Worm (Caenorhabditis elegans) whole organism, L2 larva: Measurements from ENCODE around the gene dhhc-10.

Experiments used
- C34F6.9 ChIP-seq: fragments of 150-350 bp; optimal IDR thresholded peaks from 2 replicates; lab custom pipeline; 2014; ENCODE audit warnings: missing biosample characterization, missing genetic modification characterization
- F13H6.1 ChIP-seq: sonication (generic microtip); optimal IDR thresholded peaks from 2 replicates; lab custom pipeline; 2016; ENCODE audit warnings: missing genetic modification characterization, missing compliant biosample characterization
- R02D3.7 ChIP-seq: fragments of 150-350 bp; optimal IDR thresholded peaks from 2 replicates; lab custom pipeline; 2014; ENCODE audit warnings: missing biosample characterization, missing genetic modification characterization
- Y55F3AM.14 ChIP-seq: fragments of 200-800 bp; sonication (Bioruptor generic); optimal IDR thresholded peaks from 2 replicates; lab custom pipeline; 2018; ENCODE audit warnings: mild to moderate bottlenecking, missing genetic modification characterization, missing compliant biosample characterization
- ZK546.5 ChIP-seq: sonication (generic microtip); optimal IDR thresholded peaks from 2 replicates; lab custom pipeline; 2017; ENCODE audit warnings: missing biosample characterization, missing genetic modification characterization
- aly-2 ChIP-seq: fragments of 150-350 bp; optimal IDR thresholded peaks from 2 replicates; lab custom pipeline; 2014; ENCODE audit warnings: missing biosample characterization, missing genetic modification characterization
- ama-1 ChIP-seq: fragments of 150-350 bp; optimal IDR thresholded peaks from 2 replicates; lab custom pipeline; 2018; ENCODE audit warnings: inconsistent platforms
- blmp-1 ChIP-seq: sonication (generic microtip); optimal IDR thresholded peaks from 2 replicates; lab custom pipeline; 2017; ENCODE audit warnings: missing genetic modification characterization, mild to moderate bottlenecking, missing compliant biosample characterization, antibody characterized with exemption, moderate library complexity; ENCODE audit not compliant: insufficient read depth
- ceh-16 ChIP-seq: fragments of 150-350 bp; optimal IDR thresholded peaks from 2 replicates; lab custom pipeline; 2014; ENCODE audit warnings: missing biosample characterization, missing genetic modification characterization
- crh-2 ChIP-seq: sonication (generic microtip); optimal IDR thresholded peaks from 2 replicates; lab custom pipeline; 2017; ENCODE audit warnings: missing biosample characterization, missing genetic modification characterization
- dmd-4 ChIP-seq: sonication (generic microtip); optimal IDR thresholded peaks from 2 replicates; lab custom pipeline; 2017; ENCODE audit warnings: missing biosample characterization, missing genetic modification characterization
- egl-27 ChIP-seq: sonication (generic microtip); optimal IDR thresholded peaks from 3 replicates; lab custom pipeline; 2017; ENCODE audit warnings: missing biosample characterization, missing genetic modification reagents, missing genetic modification characterization
- elt-1 ChIP-seq: fragments of 150-350 bp; optimal IDR thresholded peaks from 2 replicates; lab custom pipeline; 2014; ENCODE audit warnings: missing biosample characterization, missing genetic modification characterization
- fos-1 ChIP-seq: fragments of 150-350 bp; optimal IDR thresholded peaks from 2 replicates; lab custom pipeline; 2014; ENCODE audit warnings: missing biosample characterization, missing genetic modification characterization
- gmeb-1 ChIP-seq: fragments of 150-350 bp; optimal IDR thresholded peaks from 2 replicates; lab custom pipeline; 2014; ENCODE audit warnings: missing biosample characterization, missing genetic modification characterization
- lin-11 ChIP-seq: fragments of 150-350 bp; sonication (generic microtip); optimal IDR thresholded peaks from 2 replicates; lab custom pipeline; 2014; ENCODE audit warnings: missing biosample characterization, missing genetic modification characterization, inconsistent platforms, mixed read lengths
- lin-13 ChIP-seq: fragments of 150-350 bp; optimal IDR thresholded peaks from 2 replicates; lab custom pipeline; 2014; ENCODE audit warnings: missing biosample characterization, missing genetic modification reagents, missing genetic modification characterization
- lin-39 ChIP-seq: fragments of 150-350 bp; optimal IDR thresholded peaks from 2 replicates; lab custom pipeline; 2014; ENCODE audit warnings: missing biosample characterization, missing genetic modification reagents, missing genetic modification characterization
- lsy-2 ChIP-seq, 2 experiments: fragments of 150-350 bp in 1 of 2; sonication (generic microtip) in 1 of 2; optimal IDR thresholded peaks; 2 replicates each; lab custom pipeline; 2014 to 2017; ENCODE audit warnings: missing biosample characterization in 2 of 2, missing genetic modification characterization in 2 of 2
- mbf-1 ChIP-seq: sonication (generic microtip); optimal IDR thresholded peaks from 2 replicates; lab custom pipeline; 2017; ENCODE audit warnings: missing biosample characterization, missing genetic modification characterization
- nhr-10 ChIP-seq: sonication (generic microtip); optimal IDR thresholded peaks from 2 replicates; lab custom pipeline; 2017; ENCODE audit warnings: missing biosample characterization, missing genetic modification characterization
- nhr-11 ChIP-seq: fragments of 150-350 bp; optimal IDR thresholded peaks from 2 replicates; lab custom pipeline; 2014; ENCODE audit warnings: missing biosample characterization, missing genetic modification characterization
- nhr-12 ChIP-seq: fragments of 150-350 bp; optimal IDR thresholded peaks from 2 replicates; lab custom pipeline; 2014; ENCODE audit warnings: missing biosample characterization, missing genetic modification characterization
- nhr-237 ChIP-seq: fragments of 150-350 bp; optimal IDR thresholded peaks from 2 replicates; lab custom pipeline; 2014; ENCODE audit warnings: missing biosample characterization, missing genetic modification characterization
- nhr-25 ChIP-seq: fragments of 150-350 bp; sonication (generic microtip); optimal IDR thresholded peaks from 3 replicates; lab custom pipeline; 2014; ENCODE audit warnings: missing biosample characterization, missing genetic modification characterization
- nhr-77 ChIP-seq: fragments of 150-350 bp; optimal IDR thresholded peaks from 2 replicates; lab custom pipeline; 2014; ENCODE audit warnings: missing biosample characterization, missing genetic modification characterization
- peb-1 ChIP-seq: fragments of 150-350 bp; optimal IDR thresholded peaks from 2 replicates; lab custom pipeline; 2014; ENCODE audit warnings: missing biosample characterization, missing genetic modification characterization
- sem-4 ChIP-seq: fragments of 150-350 bp; optimal IDR thresholded peaks from 2 replicates; lab custom pipeline; 2014; ENCODE audit warnings: missing biosample characterization, missing genetic modification reagents, missing genetic modification characterization
- skn-1 ChIP-seq: sonication (generic microtip); optimal IDR thresholded peaks from 2 replicates; lab custom pipeline; 2017; ENCODE audit warnings: missing biosample characterization, missing genetic modification characterization
- sma-9 ChIP-seq, 2 experiments: fragments of 150-350 bp in 1 of 2; sonication (generic microtip) in 1 of 2; optimal IDR thresholded peaks; 2 replicates each; lab custom pipeline; 2014 to 2016; ENCODE audit warnings: missing genetic modification characterization in 2 of 2, mild to moderate bottlenecking in 1 of 2, missing biosample characterization in 1 of 2, missing compliant biosample characterization in 1 of 2, missing genetic modification reagents in 1 of 2, moderate library complexity in 1 of 2
- unc-39 ChIP-seq: fragments of 150-350 bp; optimal IDR thresholded peaks from 2 replicates; lab custom pipeline; 2014; ENCODE audit warnings: missing biosample characterization, missing genetic modification characterization
- unc-62 ChIP-seq: fragments of 150-350 bp; optimal IDR thresholded peaks from 2 replicates; lab custom pipeline; 2014; ENCODE audit warnings: missing biosample characterization, missing genetic modification reagents, missing genetic modification characterization
- zag-1 ChIP-seq: fragments of 150-350 bp; optimal IDR thresholded peaks from 2 replicates; lab custom pipeline; 2014; ENCODE audit warnings: missing biosample characterization, missing genetic modification characterization
- ztf-1 ChIP-seq: fragments of 200-800 bp; sonication (Bioruptor generic); conservative IDR thresholded peaks from 2 replicates; pipeline ENCODE4 v1.3.6; 2022; ENCODE audit warnings: missing genetic modification characterization, missing compliant biosample characterization
- ztf-4 ChIP-seq: fragments of 150-350 bp; optimal IDR thresholded peaks from 2 replicates; lab custom pipeline; 2014; ENCODE audit warnings: missing biosample characterization, missing genetic modification characterization

Gene dhhc-10

DNA sequence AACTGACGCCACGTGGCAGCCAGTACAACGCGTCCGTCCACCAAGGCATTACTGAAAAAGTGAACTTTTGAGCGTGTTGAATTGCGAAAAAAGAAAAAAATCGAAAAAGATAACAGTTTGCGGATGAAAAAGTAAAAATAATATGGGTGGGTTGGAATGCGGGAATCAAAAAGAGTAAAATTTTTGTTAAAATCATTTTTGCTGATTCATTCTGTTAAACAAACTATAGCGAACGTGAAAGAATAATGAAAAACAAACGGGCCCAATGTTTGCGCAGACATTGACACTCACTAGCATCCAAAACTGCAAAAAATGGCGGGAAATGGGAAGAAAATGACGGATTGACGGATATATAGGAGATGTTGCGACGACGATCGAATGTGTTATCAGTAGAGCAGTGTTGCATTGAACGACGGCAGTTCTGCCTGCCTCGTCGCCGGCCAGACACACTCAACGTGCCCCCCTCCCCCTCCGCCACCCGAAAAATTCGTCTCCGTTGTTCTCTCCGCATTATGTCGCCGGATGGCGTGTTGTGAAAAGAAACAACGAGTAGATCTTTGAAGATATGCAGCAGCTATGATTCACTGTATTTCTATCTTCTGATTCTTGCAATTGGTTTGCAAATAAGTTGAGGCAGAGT is 7.4 kb upstream of the dhhc-10 start, which contains the start of gene hyl-2 (continued):
- no peak for TF ChIP-seq ztf-1 (GFP tag; lab: Robert Waterston, UW)
- no peak for TF ChIP-seq ama-1 (lab: Kevin White, UChicago)
- no peak for TF ChIP-seq unc-39 (tag; lab: Kevin White, UChicago)
- no peak for TF ChIP-seq nhr-11 (tag; lab: Kevin White, UChicago)
- no peak for TF ChIP-seq fos-1 (tag; lab: Kevin White, UChicago)
- TF ChIP-seq Y55F3AM.14, result no peak
- TF ChIP-seq ztf-4 (tag; lab: Kevin White, UChicago), result no peak
- TF ChIP-seq nhr-77 (tag; lab: Kevin White, UChicago), result no peak
- no peak for TF ChIP-seq aly-2
- TF ChIP-seq nhr-10 (tag; lab: Kevin White, UChicago), result no peak
- TF ChIP-seq mbf-1, result no peak
- no peak for TF ChIP-seq dmd-4 (tag; lab: Kevin White, UChicago)
- no peak for TF ChIP-seq nhr-12
- TF ChIP-seq gmeb-1 (tag; lab: Kevin White, UChicago), result no peak
- TF ChIP-seq lin-11 (tag; lab: Kevin White, UChicago), result peak; percentile 41
- peak in 1 of 2 experiments; percentile 61 for TF ChIP-seq lsy-2 (tag; optimal IDR thresholded peaks at IDR 0.05; lab: Kevin White, UChicago)
- no peak for TF ChIP-seq nhr-237
- peak; percentile 42 for TF ChIP-seq C34F6.9 (tag; lab: Kevin White, UChicago)
- TF ChIP-seq sem-4 (tag; lab: Kevin White, UChicago), result no peak
- TF ChIP-seq unc-62 (GFP tag; lab: Kevin White, UChicago), result no peak

DNA sequence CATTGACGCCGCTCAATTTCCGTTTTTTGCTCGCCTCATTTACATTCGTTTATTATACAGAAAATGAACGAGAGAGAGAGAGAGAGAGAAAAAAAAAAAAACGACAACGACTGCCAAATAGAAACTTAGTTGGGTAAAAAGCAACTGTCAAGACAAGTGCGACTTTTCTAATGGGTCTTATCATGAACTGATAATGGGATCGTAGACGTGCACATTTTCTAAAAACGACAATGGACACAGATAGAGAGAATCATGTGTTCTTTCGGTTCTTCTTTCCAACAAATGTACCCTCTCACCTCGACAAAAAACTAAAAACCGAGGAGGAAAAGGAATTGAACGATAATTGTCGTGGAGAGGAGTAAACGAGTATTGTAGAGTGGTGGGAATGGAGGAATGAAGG is 6.9 kb upstream of the dhhc-10 start:
- peak; percentile 5 for TF ChIP-seq gmeb-1 (tag; lab: Kevin White, UChicago)
- peak; percentile 23 for TF ChIP-seq crh-2
- no peak for TF ChIP-seq unc-39 (tag; lab: Kevin White, UChicago)
- TF ChIP-seq sma-9 (GFP tag; optimal IDR thresholded peaks at IDR 0.05; lab: Kevin White, UChicago), result peak; percentile 47
- TF ChIP-seq sma-9 (tag; optimal IDR thresholded peaks at IDR 0.05; lab: Kevin White, UChicago), result no peak
- TF ChIP-seq dmd-4 (tag; lab: Kevin White, UChicago), result no peak
- TF ChIP-seq fos-1 (tag; lab: Kevin White, UChicago), result peak; percentile 69

DNA sequence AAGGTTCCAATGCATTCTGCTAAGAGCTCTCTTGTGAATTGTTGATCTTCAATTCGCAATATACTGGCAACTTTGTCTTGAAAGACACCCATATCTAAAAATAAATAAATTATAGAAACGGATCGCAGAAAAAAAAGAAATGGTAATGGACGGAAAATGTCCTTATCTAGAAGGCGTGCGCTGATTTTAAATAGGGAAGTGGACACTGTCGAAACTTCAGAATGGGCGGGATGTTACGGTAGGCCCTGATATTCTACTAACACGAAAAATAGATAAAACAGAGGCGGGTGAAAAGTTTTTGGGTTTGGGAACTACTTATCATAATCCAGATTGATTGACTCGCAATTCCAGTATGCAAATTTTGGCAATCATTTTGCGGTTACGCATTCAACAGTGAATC is 2.1 kb upstream of the dhhc-10 start, which contains the start of gene aqp-8:
aqp-8 (minus strand) TSS at position 101 of the 400 bp plus-strand sequence.
- TF ChIP-seq nhr-237, result no peak
- no peak for TF ChIP-seq peb-1
- TF ChIP-seq ZK546.5 (tag; lab: Kevin White, UChicago), result no peak
- TF ChIP-seq zag-1 (tag; lab: Kevin White, UChicago), result no peak
- TF ChIP-seq elt-1 (tag; lab: Kevin White, UChicago), result no peak
- no peak for TF ChIP-seq ztf-4 (tag; lab: Kevin White, UChicago)
- TF ChIP-seq lin-39 (tag; lab: Kevin White, UChicago), result no peak
- TF ChIP-seq skn-1 (tag; lab: Kevin White, UChicago), result no peak
- TF ChIP-seq R02D3.7, result no peak
- no peak for TF ChIP-seq nhr-77 (tag; lab: Kevin White, UChicago)
- no peak for TF ChIP-seq egl-27 (tag; lab: Kevin White, UChicago)
- TF ChIP-seq F13H6.1 (tag; lab: Kevin White, UChicago), result no peak
- no peak for TF ChIP-seq ceh-16
- TF ChIP-seq unc-39 (tag; lab: Kevin White, UChicago), result no peak
- TF ChIP-seq, all 48 proteins: peak for 0

DNA sequence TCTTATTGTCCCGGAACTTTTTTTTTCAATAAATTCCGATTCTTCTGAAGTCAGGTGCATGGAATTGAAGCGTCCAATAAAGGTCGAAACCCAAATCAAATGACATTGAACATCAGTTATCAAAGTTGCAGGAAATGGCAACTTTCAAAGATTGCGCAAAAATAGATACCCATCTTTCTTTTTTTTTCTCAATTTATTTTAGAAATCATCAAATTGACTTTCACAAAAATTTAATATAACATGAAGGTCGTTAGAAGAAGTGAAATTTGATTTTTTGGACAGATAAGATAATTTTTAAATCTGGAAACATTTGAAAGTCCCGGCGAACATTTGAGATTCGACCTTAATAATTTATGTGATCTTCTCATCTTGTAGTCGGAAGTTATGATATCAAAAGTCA is 1.3 kb upstream of the dhhc-10 start:
- TF ChIP-seq blmp-1 (tag; lab: Kevin White, UChicago), result peak; percentile 64
- no peak for TF ChIP-seq lin-13 (GFP tag; lab: Kevin White, UChicago)
- peak; percentile 40 for TF ChIP-seq nhr-25
- TF ChIP-seq, all 48 proteins: peak for 2
